Worm (Caenorhabditis elegans) whole organism, late embryonic: ENCODE results near the gene D1044.4.

ENCODE experiments used
- C08G9.2 ChIP-seq: sonication (generic microtip); optimal IDR thresholded peaks from 2 replicates; lab custom pipeline; 2016; ENCODE audit warnings: mild to moderate bottlenecking, missing genetic modification characterization, moderate library complexity, missing compliant biosample characterization
- C38D4.7 ChIP-seq: fragments of 200-800 bp; sonication (Bioruptor generic); optimal IDR thresholded peaks from 2 replicates; lab custom pipeline; 2018; ENCODE audit warnings: mild to moderate bottlenecking, missing genetic modification characterization, moderate library complexity, missing compliant biosample characterization
- F13H6.1 ChIP-seq: sonication (generic microtip); optimal IDR thresholded peaks from 2 replicates; lab custom pipeline; 2016; ENCODE audit warnings: missing genetic modification characterization, missing compliant biosample characterization
- K09A11.1 ChIP-seq: sonication (generic microtip); optimal IDR thresholded peaks from 2 replicates; lab custom pipeline; 2017; ENCODE audit warnings: antibody characterized with exemption, mild to moderate bottlenecking, missing genetic modification characterization, missing compliant biosample characterization; ENCODE audit not compliant: insufficient read depth
- T23F11.4 ChIP-seq: fragments of 200-800 bp; sonication (Bioruptor generic); optimal IDR thresholded peaks from 2 replicates; lab custom pipeline; 2018; ENCODE audit warnings: mild to moderate bottlenecking, missing genetic modification characterization, missing compliant biosample characterization
- Y22D7AL.16 ChIP-seq: sonication (generic microtip); optimal IDR thresholded peaks from 2 replicates; lab custom pipeline; 2016; ENCODE audit warnings: missing genetic modification characterization, missing compliant biosample characterization
- ceh-19 ChIP-seq: fragments of 200-800 bp; sonication (Bioruptor generic); optimal IDR thresholded peaks from 2 replicates; lab custom pipeline; 2018; ENCODE audit warnings: mild to moderate bottlenecking, missing genetic modification characterization, missing compliant biosample characterization
- ceh-22 ChIP-seq: sonication (generic microtip); optimal IDR thresholded peaks from 2 replicates; lab custom pipeline; 2017; ENCODE audit warnings: missing biosample characterization, missing genetic modification characterization
- ceh-30 ChIP-seq: fragments of 150-350 bp; optimal IDR thresholded peaks from 2 replicates; lab custom pipeline; 2014; ENCODE audit warnings: missing biosample characterization, missing genetic modification characterization
- ceh-31 ChIP-seq: sonication (generic microtip); optimal IDR thresholded peaks from 2 replicates; lab custom pipeline; 2016; ENCODE audit warnings: missing genetic modification characterization, missing compliant biosample characterization
- ceh-45 ChIP-seq: fragments of 200-800 bp; sonication (Bioruptor generic); IDR thresholded peaks from 2 replicates; pipeline ENCODE4 v1.3.6; 2022; ENCODE audit warnings: missing genetic modification reagents, missing genetic modification characterization, missing compliant biosample characterization
- ceh-6 ChIP-seq: fragments of 200-800 bp; sonication (Bioruptor generic); optimal IDR thresholded peaks from 2 replicates; lab custom pipeline; 2018; ENCODE audit warnings: mild to moderate bottlenecking, missing genetic modification characterization, missing compliant biosample characterization
- dmd-4 ChIP-seq: sonication (generic microtip); optimal IDR thresholded peaks from 2 replicates; lab custom pipeline; 2016; ENCODE audit warnings: borderline replicate concordance, missing genetic modification characterization, missing compliant biosample characterization
- elt-2 ChIP-seq: sonication (generic microtip); optimal IDR thresholded peaks from 2 replicates; lab custom pipeline; 2016; ENCODE audit warnings: missing genetic modification reagents, missing genetic modification characterization, missing compliant biosample characterization
- ets-4 ChIP-seq: sonication (generic microtip); optimal IDR thresholded peaks from 2 replicates; lab custom pipeline; 2016; ENCODE audit warnings: missing genetic modification characterization, missing compliant biosample characterization
- fax-1 ChIP-seq: sonication (generic microtip); optimal IDR thresholded peaks from 2 replicates; lab custom pipeline; 2016; ENCODE audit warnings: missing genotype, missing genetic modification characterization, missing compliant biosample characterization
- fkh-10 ChIP-seq: fragments of 150-350 bp; optimal IDR thresholded peaks from 2 replicates; lab custom pipeline; 2014; ENCODE audit warnings: missing biosample characterization, missing genetic modification reagents, missing genetic modification characterization
- fkh-6 ChIP-seq: sonication (generic microtip); optimal IDR thresholded peaks from 2 replicates; lab custom pipeline; 2016; ENCODE audit warnings: missing genetic modification characterization, missing compliant biosample characterization
- gmeb-2 ChIP-seq: sonication (generic microtip); optimal IDR thresholded peaks from 2 replicates; lab custom pipeline; 2016; ENCODE audit warnings: missing genetic modification characterization, inconsistent platforms, missing compliant biosample characterization
- hlh-15 ChIP-seq: sonication (generic microtip); optimal IDR thresholded peaks from 2 replicates; lab custom pipeline; 2016; ENCODE audit warnings: missing genetic modification characterization, missing compliant biosample characterization
- hlh-8 ChIP-seq: sonication (generic microtip); optimal IDR thresholded peaks from 2 replicates; lab custom pipeline; 2016; ENCODE audit warnings: missing genotype, missing genetic modification characterization, missing compliant biosample characterization
- lim-6 ChIP-seq: sonication (generic microtip); optimal IDR thresholded peaks from 2 replicates; lab custom pipeline; 2016; ENCODE audit warnings: missing genetic modification characterization, missing compliant biosample characterization
- lin-11 ChIP-seq: fragments of 200-800 bp; sonication (Bioruptor generic); optimal IDR thresholded peaks from 2 replicates; lab custom pipeline; 2018; ENCODE audit warnings: mild to moderate bottlenecking, missing genetic modification characterization, missing compliant biosample characterization
- nhr-11 ChIP-seq: fragments of 150-350 bp; optimal IDR thresholded peaks from 2 replicates; lab custom pipeline; 2014; ENCODE audit warnings: missing biosample characterization, missing genetic modification characterization
- nhr-232 ChIP-seq: sonication (generic microtip); optimal IDR thresholded peaks from 2 replicates; lab custom pipeline; 2016; ENCODE audit warnings: missing genetic modification characterization, missing compliant biosample characterization
- npax-4 ChIP-seq: sonication (generic microtip); optimal IDR thresholded peaks from 2 replicates; lab custom pipeline; 2016; ENCODE audit warnings: missing genetic modification characterization, missing compliant biosample characterization
- odd-2 ChIP-seq: sonication (generic microtip); optimal IDR thresholded peaks from 2 replicates; lab custom pipeline; 2017; ENCODE audit warnings: antibody characterized with exemption, mild to moderate bottlenecking, missing genetic modification characterization, missing compliant biosample characterization
- pag-3 ChIP-seq: sonication (generic microtip); optimal IDR thresholded peaks from 2 replicates; lab custom pipeline; 2016; ENCODE audit warnings: missing compliant biosample characterization, missing genetic modification characterization, borderline replicate concordance
- pat-9 ChIP-seq: fragments of 200-800 bp; sonication (Bioruptor generic); optimal IDR thresholded peaks from 2 replicates; lab custom pipeline; 2018; ENCODE audit warnings: mild to moderate bottlenecking, missing genetic modification characterization, moderate library complexity, missing compliant biosample characterization
- pha-2 ChIP-seq: sonication (generic microtip); optimal IDR thresholded peaks from 2 replicates; lab custom pipeline; 2017; ENCODE audit warnings: mild to moderate bottlenecking, missing genetic modification characterization, missing compliant biosample characterization
- pqm-1 ChIP-seq: sonication (generic microtip); optimal IDR thresholded peaks from 2 replicates; lab custom pipeline; 2016; ENCODE audit warnings: missing genetic modification characterization, missing compliant biosample characterization
- sox-2 ChIP-seq: fragments of 200-800 bp; sonication (Bioruptor generic); IDR thresholded peaks from 2 replicates; pipeline ENCODE4 v1.3.6; 2022; ENCODE audit warnings: missing genetic modification reagents, missing genetic modification characterization, missing compliant biosample characterization
- syd-9 ChIP-seq: sonication (generic microtip); optimal IDR thresholded peaks from 2 replicates; lab custom pipeline; 2016; ENCODE audit warnings: mild to moderate bottlenecking, missing genetic modification characterization, moderate library complexity, missing compliant biosample characterization
- tbx-7 ChIP-seq: sonication (generic microtip); optimal IDR thresholded peaks from 2 replicates; lab custom pipeline; 2016; ENCODE audit warnings: missing genotype, missing genetic modification characterization, missing compliant biosample characterization
- unc-3 ChIP-seq, 2 experiments: fragments of 200-800 bp in 1 of 2; sonication (Bioruptor generic) in 1 of 2; sonication (generic microtip) in 1 of 2; conservative IDR thresholded peaks in 1 of 2; optimal IDR thresholded peaks in 1 of 2; 2 replicates each; pipeline versions ENCODE4 v1.3.6 to Lab custom; 2016 to 2022; ENCODE audit warnings: missing compliant biosample characterization in 2 of 2, missing genetic modification characterization in 2 of 2, missing genetic modification reagents in 1 of 2
- unc-55 ChIP-seq: sonication (generic microtip); optimal IDR thresholded peaks from 2 replicates; lab custom pipeline; 2017; ENCODE audit warnings: missing biosample characterization, missing genetic modification reagents, missing genetic modification characterization
- unc-86 ChIP-seq: sonication (generic microtip); optimal IDR thresholded peaks from 2 replicates; lab custom pipeline; 2016; ENCODE audit warnings: missing genetic modification characterization, missing compliant biosample characterization
- zip-5 ChIP-seq: sonication (generic microtip); optimal IDR thresholded peaks from 2 replicates; lab custom pipeline; 2016; ENCODE audit warnings: missing genetic modification characterization, missing compliant biosample characterization
- ztf-16 ChIP-seq: sonication (generic microtip); optimal IDR thresholded peaks from 2 replicates; lab custom pipeline; 2017; ENCODE audit warnings: missing genetic modification characterization, missing compliant biosample characterization

D1044.4 gene

DNA sequence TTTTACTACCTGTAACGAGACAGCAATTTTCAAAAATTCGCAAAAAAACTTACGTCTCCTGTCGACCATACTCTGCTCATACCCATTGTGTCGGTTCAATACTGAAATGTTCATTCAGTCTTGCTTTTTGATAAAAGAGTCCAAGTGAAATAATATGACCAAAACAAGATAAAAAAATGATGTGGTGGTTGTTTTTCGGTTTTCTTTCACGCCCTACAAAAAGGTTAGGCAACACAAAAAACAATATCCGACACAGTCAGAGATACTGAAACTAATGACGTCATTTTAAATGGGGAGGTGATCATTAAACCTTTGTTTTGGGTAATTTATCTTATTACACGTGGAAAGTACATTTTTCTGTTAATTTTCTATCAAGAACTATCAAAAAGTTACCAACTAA is 26.7 kb downstream of the D1044.4 start, which contains the start of gene R02F2.8:
Gene R02F2.8, minus strand, starts transcription at position 101 of the 400 bp plus-strand sequence.
- TF ChIP-seq gmeb-2 (tag; lab: Kevin White, UChicago) (no peak), T23F11.4 (no peak), Y22D7AL.16 (tag; lab: Kevin White, UChicago) (no peak), hlh-15 (tag; lab: Kevin White, UChicago) (no peak), fax-1 (tag; lab: Kevin White, UChicago) (no peak), tbx-7 (no peak), npax-4 (tag; lab: Kevin White, UChicago) (no peak), hlh-8 (no peak), pag-3 (tag; lab: Kevin White, UChicago) (no peak)
- TF ChIP-seq, all 69 proteins: peak for 0

DNA sequence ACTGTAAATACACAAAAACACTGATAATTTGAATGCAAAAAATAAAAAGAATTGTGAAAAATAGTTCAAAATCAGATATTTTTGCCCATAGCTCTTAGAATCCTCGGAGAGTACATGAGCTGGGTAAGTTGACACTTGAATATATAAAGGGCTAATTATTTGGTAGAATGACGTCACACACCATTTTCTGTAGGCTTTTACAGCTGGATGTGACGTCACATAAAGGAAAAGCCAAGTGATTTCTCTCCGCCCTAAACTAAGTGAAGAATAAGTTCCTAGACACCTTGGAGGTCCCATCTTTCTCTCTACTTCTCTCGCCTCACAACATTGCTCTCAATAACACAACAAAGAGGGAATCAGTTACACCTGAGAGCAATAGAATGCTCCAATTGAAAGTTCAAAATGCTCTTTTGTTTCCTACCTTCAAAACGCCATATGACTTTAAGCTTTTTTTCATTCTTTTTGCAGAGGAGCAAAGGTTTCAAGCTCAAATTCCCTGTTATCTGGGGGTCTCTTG is 34.7 kb downstream of the D1044.4 start, which contains the start of gene osg-1:
Gene osg-1, plus strand, starts transcription at position 467 of the 517 bp plus-strand sequence.
- no peak for TF ChIP-seq tbx-7
- TF ChIP-seq, all 69 proteins: peak for 0

DNA sequence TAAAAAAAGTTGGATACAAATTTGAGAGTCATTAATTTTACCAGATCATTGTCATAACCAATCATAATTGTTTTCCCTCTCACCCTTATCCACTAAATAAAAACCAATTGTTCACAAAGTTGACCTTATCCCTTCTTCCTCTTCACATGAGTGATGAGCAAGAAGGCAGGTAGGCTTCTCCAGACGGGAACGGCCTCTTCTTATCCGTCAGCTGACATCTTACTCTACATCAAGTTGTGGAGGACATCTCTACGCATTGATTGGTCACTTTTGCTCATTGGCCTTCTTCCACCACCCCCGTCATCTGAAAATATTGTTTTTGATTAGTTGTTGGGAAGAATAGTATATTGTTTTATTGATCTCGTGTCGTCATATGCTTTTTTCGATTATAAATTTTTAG is 35.5 kb downstream of the D1044.4 start:
- TF ChIP-seq syd-9 (tag; lab: Kevin White, UChicago): no peak
- TF ChIP-seq fkh-6 (tag; lab: Kevin White, UChicago): no peak
- TF ChIP-seq fkh-10 (GFP tag; lab: Kevin White, UChicago): no peak
- TF ChIP-seq fax-1 (tag; lab: Kevin White, UChicago): no peak
- peak; percentile 30 for TF ChIP-seq unc-55 (GFP tag; lab: Kevin White, UChicago)
- no peak for TF ChIP-seq ztf-16 (tag; lab: Kevin White, UChicago)
- TF ChIP-seq C08G9.2 (tag; lab: Kevin White, UChicago): no peak
- TF ChIP-seq nhr-11 (tag; lab: Kevin White, UChicago): no peak
- no peak for TF ChIP-seq unc-86 (tag; lab: Kevin White, UChicago)

DNA sequence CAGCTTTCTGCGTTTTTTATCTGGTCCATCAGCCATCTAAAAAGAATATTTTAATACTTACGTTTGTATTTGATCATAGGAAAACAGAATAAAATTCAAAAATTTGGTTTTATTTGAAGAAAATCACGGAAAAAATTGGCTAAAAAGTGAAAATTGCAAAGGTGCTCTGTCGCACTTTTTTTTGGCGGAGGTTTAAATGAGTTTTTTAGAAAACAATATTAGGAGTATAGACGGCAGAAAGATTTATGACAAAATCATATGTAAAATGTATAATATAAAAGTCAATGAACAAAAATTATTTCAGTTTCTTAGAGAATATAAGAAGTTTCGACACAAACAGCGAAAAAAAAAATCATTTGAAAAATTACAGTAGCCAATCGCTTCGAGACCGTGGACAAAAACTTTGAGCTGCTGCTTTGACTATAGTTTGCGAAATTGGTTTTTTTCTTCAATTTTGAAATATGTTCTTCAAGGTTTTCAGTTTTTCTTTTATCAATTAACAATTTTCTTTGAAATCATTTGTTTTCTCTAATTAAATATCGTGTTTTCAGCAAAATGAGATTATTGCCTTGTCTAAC is 38.0 kb downstream of the D1044.4 start, which contains the start of the genes R02F2.7 and R02F2.4:
Gene R02F2.7, minus strand, starts transcription at position 36 of the 578 bp plus-strand sequence.
Gene R02F2.4, plus strand, starts transcription at position 552 of the 578 bp plus-strand sequence.
- no peak for TF ChIP-seq F13H6.1
- no peak for TF ChIP-seq elt-2 (tag; lab: Kevin White, UChicago)
- TF ChIP-seq T23F11.4: no peak
- no peak for TF ChIP-seq fax-1 (tag; lab: Kevin White, UChicago)
- TF ChIP-seq ceh-6 (GFP tag; lab: Kevin White, UChicago): no peak
- TF ChIP-seq C08G9.2 (tag; lab: Kevin White, UChicago): no peak
- no peak for TF ChIP-seq fkh-10 (GFP tag; lab: Kevin White, UChicago)
- no peak for TF ChIP-seq pha-2 (tag; lab: Kevin White, UChicago)
- no peak for TF ChIP-seq hlh-15 (tag; lab: Kevin White, UChicago)
- TF ChIP-seq sox-2: no peak
- TF ChIP-seq dmd-4 (tag; lab: Kevin White, UChicago): no peak
- no peak for TF ChIP-seq ets-4
- TF ChIP-seq ceh-30 (tag; lab: Kevin White, UChicago): no peak
- no peak for TF ChIP-seq nhr-232 (tag; lab: Kevin White, UChicago)
- no peak for TF ChIP-seq K09A11.1
- TF ChIP-seq pag-3 (tag; lab: Kevin White, UChicago): no peak
- TF ChIP-seq pqm-1: no peak
- TF ChIP-seq ceh-19 (GFP tag; lab: Kevin White, UChicago): no peak

DNA sequence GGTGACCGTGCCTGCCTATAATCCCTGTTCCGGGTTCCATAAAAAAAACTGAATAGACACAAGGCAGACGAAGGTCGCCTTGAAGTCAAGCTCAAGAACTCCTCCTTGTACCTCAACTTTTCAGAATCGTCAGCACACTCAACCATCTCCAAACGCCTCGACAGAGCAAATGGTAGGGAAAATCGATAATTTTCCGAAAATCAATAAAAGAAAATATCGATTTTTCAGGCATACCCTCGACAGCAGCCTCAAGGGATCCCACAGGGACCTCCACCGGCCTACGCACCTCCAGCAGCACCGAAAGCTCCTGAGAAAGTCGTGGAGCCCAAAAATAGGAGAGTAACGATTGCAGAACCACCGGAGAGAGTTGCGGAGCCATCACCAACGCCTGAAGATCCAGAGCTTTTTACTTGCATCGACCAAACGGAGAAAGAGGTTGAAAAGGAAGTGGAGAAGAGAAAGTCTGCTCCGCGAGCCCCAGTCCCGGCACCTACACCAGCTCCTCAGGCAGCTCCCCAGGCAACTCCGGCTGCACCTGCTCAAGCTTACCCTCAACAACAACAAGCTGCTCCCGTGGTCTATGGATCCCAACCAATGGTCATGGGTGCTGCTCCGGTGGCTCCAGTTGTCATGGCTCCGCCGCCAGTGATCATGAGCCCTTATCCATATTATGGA is 42.2 kb downstream of the D1044.4 start:
- TF ChIP-seq lim-6 (tag; lab: Kevin White, UChicago) (no peak), ztf-16 (tag; lab: Kevin White, UChicago) (no peak), K09A11.1 (no peak), dmd-4 (tag; lab: Kevin White, UChicago) (no peak), unc-86 (tag; lab: Kevin White, UChicago) (no peak), C08G9.2 (tag; lab: Kevin White, UChicago) (no peak), zip-5 (no peak), tbx-7 (no peak), pat-9 (no peak), lin-11 (tag; lab: Kevin White, UChicago) (no peak), ceh-45 (no peak), ceh-31 (no peak), odd-2 (tag; lab: Kevin White, UChicago) (no peak), ceh-22 (tag; lab: Kevin White, UChicago) (no peak), unc-3 (GFP tag; conservative IDR thresholded peaks at IDR 0.05; lab: Robert Waterston, UW) (no peak), unc-3 (tag; optimal IDR thresholded peaks at IDR 0.05; lab: Kevin White, UChicago) (no peak), C38D4.7 (GFP tag; lab: Kevin White, UChicago) (no peak)
- TF ChIP-seq, all 69 proteins: peak for 0
